Worm (Caenorhabditis elegans) whole organism, late embryonic: ENCODE measurements around the gene alg-1.
A peak's percentile ranks its signal among the peaks of the same experiment; 100 is the strongest.

Experiments used
- F13H6.1 ChIP-seq: sonication (generic microtip); optimal IDR thresholded peaks from 2 replicates; lab custom pipeline; 2016; ENCODE audit warnings: missing genetic modification characterization, missing compliant biosample characterization
- T23F11.4 ChIP-seq: fragments of 200-800 bp; sonication (Bioruptor generic); optimal IDR thresholded peaks from 2 replicates; lab custom pipeline; 2018; ENCODE audit warnings: mild to moderate bottlenecking, missing genetic modification characterization, missing compliant biosample characterization
- ceh-14 ChIP-seq: sonication (generic microtip); optimal IDR thresholded peaks from 2 replicates; lab custom pipeline; 2016; ENCODE audit warnings: missing genotype, missing genetic modification characterization, missing compliant biosample characterization
- ceh-18 ChIP-seq: sonication (generic microtip); optimal IDR thresholded peaks from 2 replicates; lab custom pipeline; 2016; ENCODE audit warnings: missing genetic modification characterization, missing compliant biosample characterization
- ceh-24 ChIP-seq: sonication (generic microtip); optimal IDR thresholded peaks from 2 replicates; lab custom pipeline; 2016; ENCODE audit warnings: mild to moderate bottlenecking, missing genetic modification characterization, missing compliant biosample characterization
- ceh-48 ChIP-seq: sonication (generic microtip); optimal IDR thresholded peaks from 2 replicates; lab custom pipeline; 2016; ENCODE audit warnings: missing genetic modification characterization, inconsistent platforms, missing compliant biosample characterization
- ceh-6 ChIP-seq: fragments of 200-800 bp; sonication (Bioruptor generic); optimal IDR thresholded peaks from 2 replicates; lab custom pipeline; 2018; ENCODE audit warnings: mild to moderate bottlenecking, missing genetic modification characterization, missing compliant biosample characterization
- ceh-9 ChIP-seq: sonication (generic microtip); optimal IDR thresholded peaks from 2 replicates; lab custom pipeline; 2016; ENCODE audit warnings: mild to moderate bottlenecking, missing genetic modification characterization, inconsistent platforms, missing compliant biosample characterization
- che-1 ChIP-seq: sonication (generic microtip); optimal IDR thresholded peaks from 2 replicates; lab custom pipeline; 2016; ENCODE audit warnings: mild to moderate bottlenecking, missing genetic modification characterization, missing compliant biosample characterization
- dve-1 ChIP-seq: sonication (generic microtip); optimal IDR thresholded peaks from 2 replicates; lab custom pipeline; 2017; ENCODE audit warnings: antibody characterized with exemption, mild to moderate bottlenecking, missing genetic modification characterization, missing compliant biosample characterization
- elt-2 ChIP-seq: sonication (generic microtip); optimal IDR thresholded peaks from 2 replicates; lab custom pipeline; 2016; ENCODE audit warnings: missing genetic modification reagents, missing genetic modification characterization, missing compliant biosample characterization
- elt-4 ChIP-seq: sonication (generic microtip); optimal IDR thresholded peaks from 2 replicates; lab custom pipeline; 2016; ENCODE audit warnings: missing genetic modification characterization, missing compliant biosample characterization
- eyg-1 ChIP-seq: sonication (generic microtip); optimal IDR thresholded peaks from 2 replicates; lab custom pipeline; 2016; ENCODE audit warnings: missing genotype, missing genetic modification characterization, missing compliant biosample characterization
- fkh-6 ChIP-seq: sonication (generic microtip); optimal IDR thresholded peaks from 2 replicates; lab custom pipeline; 2016; ENCODE audit warnings: missing genetic modification characterization, missing compliant biosample characterization
- hlh-30 ChIP-seq: sonication (generic microtip); optimal IDR thresholded peaks from 2 replicates; lab custom pipeline; 2017; ENCODE audit warnings: antibody characterized with exemption, missing genetic modification characterization, missing compliant biosample characterization; ENCODE audit not compliant: insufficient read depth
- hlh-6 ChIP-seq: sonication (generic microtip); optimal IDR thresholded peaks from 2 replicates; lab custom pipeline; 2016; ENCODE audit warnings: missing genotype, missing genetic modification characterization, missing compliant biosample characterization
- madf-2 ChIP-seq: sonication (generic microtip); optimal IDR thresholded peaks from 2 replicates; lab custom pipeline; 2017; ENCODE audit warnings: missing genetic modification characterization, missing compliant biosample characterization
- mec-3 ChIP-seq: sonication (generic microtip); optimal IDR thresholded peaks from 2 replicates; lab custom pipeline; 2016; ENCODE audit warnings: borderline replicate concordance, missing genetic modification characterization, missing compliant biosample characterization
- nfya-1 ChIP-seq: sonication (generic microtip); optimal IDR thresholded peaks from 2 replicates; lab custom pipeline; 2017; ENCODE audit warnings: missing genetic modification characterization, mild to moderate bottlenecking, missing compliant biosample characterization, antibody characterized with exemption, moderate library complexity
- nhr-11 ChIP-seq: fragments of 150-350 bp; optimal IDR thresholded peaks from 2 replicates; lab custom pipeline; 2014; ENCODE audit warnings: missing biosample characterization, missing genetic modification characterization
- npax-4 ChIP-seq: sonication (generic microtip); optimal IDR thresholded peaks from 2 replicates; lab custom pipeline; 2016; ENCODE audit warnings: missing genetic modification characterization, missing compliant biosample characterization
- odd-2 ChIP-seq: sonication (generic microtip); optimal IDR thresholded peaks from 2 replicates; lab custom pipeline; 2017; ENCODE audit warnings: antibody characterized with exemption, mild to moderate bottlenecking, missing genetic modification characterization, missing compliant biosample characterization
- pat-9 ChIP-seq: fragments of 200-800 bp; sonication (Bioruptor generic); optimal IDR thresholded peaks from 2 replicates; lab custom pipeline; 2018; ENCODE audit warnings: mild to moderate bottlenecking, missing genetic modification characterization, moderate library complexity, missing compliant biosample characterization
- pax-1 ChIP-seq: fragments of 150-350 bp; optimal IDR thresholded peaks from 2 replicates; lab custom pipeline; 2014; ENCODE audit warnings: missing biosample characterization, missing genetic modification characterization
- ref-2 ChIP-seq: sonication (generic microtip); optimal IDR thresholded peaks from 2 replicates; lab custom pipeline; 2016; ENCODE audit warnings: missing genetic modification characterization, missing compliant biosample characterization
- rnt-1 ChIP-seq: sonication (generic microtip); optimal IDR thresholded peaks from 2 replicates; lab custom pipeline; 2016; ENCODE audit warnings: missing genetic modification characterization, missing compliant biosample characterization
- tbx-2 ChIP-seq: sonication (generic microtip); optimal IDR thresholded peaks from 2 replicates; lab custom pipeline; 2016; ENCODE audit warnings: missing genetic modification characterization, missing compliant biosample characterization
- tbx-7 ChIP-seq: sonication (generic microtip); optimal IDR thresholded peaks from 2 replicates; lab custom pipeline; 2016; ENCODE audit warnings: missing genotype, missing genetic modification characterization, missing compliant biosample characterization
- unc-3 ChIP-seq, 2 experiments: fragments of 200-800 bp in 1 of 2; sonication (Bioruptor generic) in 1 of 2; sonication (generic microtip) in 1 of 2; conservative IDR thresholded peaks in 1 of 2; optimal IDR thresholded peaks in 1 of 2; 2 replicates each; pipeline versions ENCODE4 v1.3.6 to Lab custom; 2016 to 2022; ENCODE audit warnings: missing compliant biosample characterization in 2 of 2, missing genetic modification characterization in 2 of 2, missing genetic modification reagents in 1 of 2
- ztf-16 ChIP-seq: sonication (generic microtip); optimal IDR thresholded peaks from 2 replicates; lab custom pipeline; 2017; ENCODE audit warnings: missing genetic modification characterization, missing compliant biosample characterization

Gene alg-1

ce11 chrX:13920374-13920986 lies 28.4 kb upstream of the alg-1 start:
- TF ChIP-seq tbx-2 (tag; lab: Kevin White, UChicago) (peak; percentile 28), F13H6.1 (peak; percentile 11), ceh-18 (tag; lab: Kevin White, UChicago) (peak; percentile 10), hlh-30 (no peak)
- TF ChIP-seq, all 69 proteins: peak for 3

ce11 chrX:13926029-13926428 lies 22.9 kb upstream of the alg-1 start, which contains the start of gene meg-2:
Gene meg-2, minus strand, starts transcription at chrX:13926129.
- no peak for TF ChIP-seq tbx-7
- TF ChIP-seq rnt-1, result no peak
- no peak for TF ChIP-seq tbx-2 (tag; lab: Kevin White, UChicago)
- no peak for TF ChIP-seq ceh-14
- TF ChIP-seq eyg-1 (tag; lab: Kevin White, UChicago), result no peak
- TF ChIP-seq elt-4 (tag; lab: Kevin White, UChicago), result no peak

DNA sequence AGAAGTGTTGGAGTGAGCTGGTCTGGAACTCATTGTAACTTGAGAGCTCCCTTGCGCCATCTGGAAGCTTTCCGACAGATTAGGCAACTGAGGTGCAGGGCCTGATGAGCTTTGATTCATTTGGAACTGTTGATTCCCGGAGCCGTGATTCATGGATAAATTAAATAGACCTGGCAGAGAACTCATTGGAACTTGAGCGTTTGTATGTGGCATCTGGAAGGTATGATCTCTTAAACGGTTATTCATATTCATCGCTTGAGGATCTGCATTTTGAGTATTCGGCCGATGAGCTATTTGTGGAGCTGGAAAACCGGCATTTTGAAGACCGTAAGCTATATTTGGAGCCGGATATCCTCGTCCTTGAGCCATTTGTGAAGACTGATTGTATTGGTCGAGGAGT lies 20.4 kb upstream of the alg-1 start:
- no peak for TF ChIP-seq ceh-24
- TF ChIP-seq unc-3 (GFP tag; conservative IDR thresholded peaks at IDR 0.05; lab: Robert Waterston, UW), result no peak
- no peak for TF ChIP-seq unc-3 (tag; optimal IDR thresholded peaks at IDR 0.05; lab: Kevin White, UChicago)
- no peak for TF ChIP-seq madf-2 (tag; lab: Kevin White, UChicago)

ce11 chrX:13929534-13929933 lies 19.4 kb upstream of the alg-1 start, which contains the start of gene meg-1:
Gene meg-1, minus strand, starts transcription at chrX:13929634.
- TF ChIP-seq nhr-11 (tag; lab: Kevin White, UChicago), result no peak
- TF ChIP-seq elt-4 (tag; lab: Kevin White, UChicago), result no peak
- TF ChIP-seq, all 69 proteins: peak for 0

ce11 chrX:13934574-13934973 lies 14.3 kb upstream of the alg-1 start, which contains the start of gene elt-3:
Gene elt-3, plus strand, starts transcription at chrX:13934874.
- no peak for TF ChIP-seq mec-3 (tag; lab: Kevin White, UChicago)
- TF ChIP-seq ceh-6, result no peak
- TF ChIP-seq pat-9 (tag; lab: Kevin White, UChicago), result no peak
- no peak for TF ChIP-seq dve-1
- no peak for TF ChIP-seq unc-3 (GFP tag; conservative IDR thresholded peaks at IDR 0.05; lab: Robert Waterston, UW)
- TF ChIP-seq unc-3 (tag; optimal IDR thresholded peaks at IDR 0.05; lab: Kevin White, UChicago), result no peak
- TF ChIP-seq pax-1 (tag; lab: Kevin White, UChicago), result no peak
- TF ChIP-seq ceh-18 (tag; lab: Kevin White, UChicago), result no peak
- TF ChIP-seq ceh-48, result no peak
- TF ChIP-seq ref-2 (tag; lab: Kevin White, UChicago), result no peak
- TF ChIP-seq, all 69 proteins: peak for 0

DNA sequence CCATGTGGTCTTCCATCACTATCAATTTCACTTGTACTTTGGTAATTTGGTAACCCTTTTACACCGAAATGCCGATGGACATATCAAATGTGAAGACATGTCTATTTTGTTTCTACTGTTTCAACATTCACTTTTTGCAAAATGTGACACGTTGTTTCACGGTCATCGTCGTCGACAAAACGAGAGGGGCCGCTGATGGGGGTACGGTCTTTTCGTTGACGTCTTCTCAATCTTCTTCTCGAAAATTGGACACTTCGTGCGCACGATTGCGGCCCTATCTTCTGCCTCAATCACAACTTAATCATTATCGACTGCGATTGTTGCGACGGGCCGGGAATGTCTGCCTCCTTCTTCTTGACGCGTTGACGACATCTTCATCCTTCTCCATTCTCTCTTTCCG lies 12.2 kb upstream of the alg-1 start:
- no peak for TF ChIP-seq ceh-9 (tag; lab: Kevin White, UChicago)
- TF ChIP-seq pat-9 (tag; lab: Kevin White, UChicago), result no peak
- TF ChIP-seq dve-1, result no peak
- no peak for TF ChIP-seq ztf-16
- TF ChIP-seq che-1, result no peak
- TF ChIP-seq rnt-1, result no peak
- TF ChIP-seq hlh-30, result no peak
- no peak for TF ChIP-seq fkh-6 (tag; lab: Kevin White, UChicago)
- TF ChIP-seq hlh-6, result no peak

ce11 chrX:13937350-13937749 lies 11.6 kb upstream of the alg-1 start:
- no peak for TF ChIP-seq T23F11.4 (GFP tag; lab: Kevin White, UChicago)
- TF ChIP-seq elt-2 (tag; lab: Kevin White, UChicago), result peak; percentile 71

DNA sequence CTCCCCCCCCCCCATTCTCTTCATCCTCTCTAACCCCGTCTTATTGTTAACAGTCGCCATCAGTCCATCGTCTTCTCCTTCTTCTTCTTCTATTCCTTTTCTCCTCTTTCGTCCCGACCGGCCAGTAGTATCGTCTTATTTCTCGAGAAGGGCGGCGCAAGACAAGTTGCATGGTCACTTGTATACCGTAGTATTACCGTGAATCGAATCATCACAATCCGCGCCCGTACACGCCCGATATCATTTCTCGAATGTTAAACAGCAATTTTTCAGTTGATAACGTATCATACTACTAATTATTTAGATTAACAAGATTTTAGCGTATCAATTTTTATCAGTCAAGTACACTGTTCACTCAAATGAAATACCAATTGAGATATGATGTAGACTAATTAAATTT lies 11.0 kb upstream of the alg-1 start:
- TF ChIP-seq T23F11.4 (GFP tag; lab: Kevin White, UChicago) (no peak), odd-2 (tag; lab: Kevin White, UChicago) (no peak), nfya-1 (tag; lab: Kevin White, UChicago) (peak; percentile 8), npax-4 (tag; lab: Kevin White, UChicago) (no peak), tbx-2 (tag; lab: Kevin White, UChicago) (no peak)
- TF ChIP-seq, all 69 proteins: peak for 1
